Fruit fly (Drosophila melanogaster) S2 (cell line): Measurements from ENCODE around the gene CG13893.

Experiments
- CG8478 ChIP-seq: fragments of >200 bp; optimal IDR thresholded peaks from 2 replicates; lab custom pipeline; 2018
- CTCF ChIP-seq, 2 experiments: fragments of >200 bp; optimal IDR thresholded peaks; 2 replicates each; lab custom pipeline; 2018

The CG13893 gene

dm6 chr3L:563002-563627 is 40.7 kb downstream of the CG13893 start:
- TF ChIP-seq CG8478 (no peak), CTCF (optimal IDR thresholded peaks at IDR 0.05; lab: Kevin White, UChicago) (no peak)

- TF ChIP-seq CG8478 = no peak
- no peak for TF ChIP-seq CTCF (optimal IDR thresholded peaks at IDR 0.05; lab: Kevin White, UChicago)
Measured at dm6 chr3L:561772-562454, 41.9 kb downstream of the CG13893 start.

- TF ChIP-seq CTCF (optimal IDR thresholded peaks at IDR 0.05; lab: Kevin White, UChicago) (no peak), CG8478 (no peak)
Measured at dm6 chr3L:561117-561516, 42.7 kb downstream of the CG13893 start.

dm6 chr3L:559390-560034 is 44.3 kb downstream of the CG13893 start:
- peak; percentile 9 for TF ChIP-seq CG8478
- TF ChIP-seq CTCF (optimal IDR thresholded peaks at IDR 0.05; lab: Kevin White, UChicago) = no peak

dm6 chr3L:557294-557693 is 46.5 kb downstream of the CG13893 start:
- no peak for TF ChIP-seq CTCF (optimal IDR thresholded peaks at IDR 0.05; lab: Kevin White, UChicago)
- TF ChIP-seq CG8478 = no peak

- no peak for TF ChIP-seq CG8478
- TF ChIP-seq CTCF (optimal IDR thresholded peaks at IDR 0.05; lab: Kevin White, UChicago) = no peak
Measured at dm6 chr3L:555898-556540, 47.8 kb downstream of the CG13893 start.

- TF ChIP-seq CG8478 (no peak), CTCF (optimal IDR thresholded peaks at IDR 0.05; lab: Kevin White, UChicago) (no peak)
Measured at dm6 chr3L:555326-555725, 48.5 kb downstream of the CG13893 start.

- TF ChIP-seq CG8478 = no peak
- TF ChIP-seq CTCF (optimal IDR thresholded peaks at IDR 0.05; lab: Kevin White, UChicago) = no peak
Measured at dm6 chr3L:554577-554976, 49.2 kb downstream of the CG13893 start.

- TF ChIP-seq CG8478 (no peak), CTCF (optimal IDR thresholded peaks at IDR 0.05; lab: Kevin White, UChicago) (no peak)
Measured at dm6 chr3L:552950-553349, 50.9 kb downstream of the CG13893 start.

dm6 chr3L:552446-552845 is 51.4 kb downstream of the CG13893 start:
- TF ChIP-seq CG8478 = no peak

dm6 chr3L:551844-552243 is 52.0 kb downstream of the CG13893 start:
- TF ChIP-seq CTCF (optimal IDR thresholded peaks at IDR 0.05; lab: Kevin White, UChicago) = no peak
- TF ChIP-seq CG8478 = no peak

- no peak for TF ChIP-seq CG8478
- TF ChIP-seq CTCF (optimal IDR thresholded peaks at IDR 0.05; lab: Kevin White, UChicago) = no peak
Measured at dm6 chr3L:550828-551094, 53.0 kb downstream of the CG13893 start.

dm6 chr3L:550082-550827 is 53.6 kb downstream of the CG13893 start:
- TF ChIP-seq CTCF (optimal IDR thresholded peaks at IDR 0.05; lab: Kevin White, UChicago) (no peak), CG8478 (no peak)
